Fruit fly (Drosophila melanogaster): ENCODE measurements around the gene CG33128.

DNA sequence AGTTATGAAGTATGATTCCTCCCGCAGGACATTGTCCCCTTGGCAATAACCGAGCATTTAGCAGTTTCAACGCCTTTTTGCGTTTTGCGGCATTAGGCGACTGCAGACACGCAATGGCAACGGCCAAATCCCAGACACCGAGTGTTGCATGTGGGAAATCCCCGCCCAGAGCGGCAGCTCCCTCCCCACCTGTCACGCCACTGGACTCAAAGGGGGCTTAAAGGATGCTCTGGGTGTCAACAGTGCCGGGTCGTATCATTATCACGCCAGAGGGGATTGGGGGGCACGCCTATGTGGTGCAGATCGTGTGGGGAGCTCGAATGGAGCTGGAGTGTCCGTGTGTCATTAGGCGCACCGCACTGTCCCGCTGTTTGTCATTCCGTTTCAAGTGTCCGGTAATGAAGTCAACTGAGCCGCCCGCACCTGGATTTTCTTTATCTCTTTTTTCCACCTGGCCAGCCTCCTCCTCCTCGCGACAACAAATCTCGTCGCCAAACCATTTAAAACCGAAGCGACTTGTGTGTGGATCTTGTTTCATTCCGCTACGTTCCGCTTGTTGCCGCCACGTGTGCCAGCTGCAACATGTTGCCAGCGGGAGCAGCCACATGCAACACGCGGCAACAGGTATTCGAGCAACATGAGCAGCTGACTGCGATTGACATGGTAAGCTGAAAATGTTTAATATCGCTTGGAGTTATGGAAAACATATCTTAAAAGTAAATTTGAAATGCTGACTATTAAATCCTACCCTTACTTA lies 33.2 kb upstream of the CG33128 start:
- TF ChIP-seq YL-1 (GFP tag; optimal IDR thresholded peaks at IDR 0.05) (no peak), ase (GFP tag; IDR thresholded peaks at IDR 0.05) (no peak), D19B (GFP tag; optimal IDR thresholded peaks at IDR 0.05) (no peak), CG8089 (GFP tag; optimal IDR thresholded peaks at IDR 0.05) (no peak)
